Worm (Caenorhabditis elegans) whole organism, L4 larva: ENCODE results near the gene H37A05.4.

Experiments
- D1046.2 ChIP-seq: fragments of 200-800 bp; sonication (Bioruptor generic); IDR thresholded peaks from 2 replicates; pipeline ENCODE4 v1.3.6; 2022; ENCODE audit warnings: missing genetic modification characterization, missing compliant biosample characterization
- F49E8.2 ChIP-seq: sonication (generic microtip); optimal IDR thresholded peaks from 2 replicates; lab custom pipeline; 2016; ENCODE audit warnings: missing compliant biosample characterization, mild to moderate bottlenecking, missing genetic modification characterization, borderline replicate concordance
- T20F7.1 ChIP-seq: fragments of 200-800 bp; sonication (Bioruptor generic); optimal IDR thresholded peaks from 2 replicates; lab custom pipeline; 2018; ENCODE audit warnings: mild to moderate bottlenecking, missing genetic modification characterization, missing compliant biosample characterization
- Y75B8A.6 ChIP-seq: fragments of 200-800 bp; sonication (Bioruptor generic); IDR thresholded peaks from 2 replicates; pipeline ENCODE4 v1.3.6; 2022; ENCODE audit warnings: missing genetic modification reagents, missing genetic modification characterization, missing compliant biosample characterization
- aha-1 ChIP-seq: fragments of 150-350 bp; peaks from one replicate; lab custom pipeline; 2014; ENCODE audit warnings: missing biosample characterization, missing genetic modification characterization
- aly-2 ChIP-seq: sonication (generic microtip); optimal IDR thresholded peaks from 2 replicates; lab custom pipeline; 2018; ENCODE audit warnings: missing biosample characterization, missing genetic modification characterization
- arid-1 ChIP-seq: fragments of 200-800 bp; sonication (Bioruptor generic); conservative IDR thresholded peaks from 2 replicates; pipeline ENCODE4 v1.3.6; 2022; ENCODE audit warnings: missing genetic modification reagents, missing genetic modification characterization, missing compliant biosample characterization
- ceh-28 ChIP-seq: fragments of 150-350 bp; optimal IDR thresholded peaks from 2 replicates; lab custom pipeline; 2014; ENCODE audit warnings: missing biosample characterization, missing genetic modification reagents, missing genetic modification characterization
- ceh-44 ChIP-seq: fragments of 200-800 bp; sonication (Bioruptor generic); IDR thresholded peaks from 2 replicates; pipeline ENCODE4 v1.3.6; 2022; ENCODE audit warnings: missing genetic modification reagents, missing genetic modification characterization, missing compliant biosample characterization
- ceh-62 ChIP-seq: sonication (generic microtip); optimal IDR thresholded peaks from 2 replicates; lab custom pipeline; 2017; ENCODE audit warnings: missing biosample characterization, missing genetic modification characterization
- ceh-82 ChIP-seq: sonication (generic microtip); optimal IDR thresholded peaks from 2 replicates; lab custom pipeline; 2017; ENCODE audit warnings: missing biosample characterization, missing genetic modification characterization
- ces-1 ChIP-seq: fragments of 150-350 bp; sonication (generic microtip); optimal IDR thresholded peaks from 4 replicates; lab custom pipeline; 2014; ENCODE audit warnings: missing biosample characterization, missing genetic modification reagents, missing genetic modification characterization
- cey-2 ChIP-seq: sonication (generic microtip); optimal IDR thresholded peaks from 3 replicates; lab custom pipeline; 2017; ENCODE audit warnings: missing genetic modification characterization, mild to moderate bottlenecking, missing compliant biosample characterization, antibody characterized with exemption, borderline replicate concordance; ENCODE audit not compliant: insufficient read depth
- dmd-6 ChIP-seq: fragments of 200-800 bp; sonication (Bioruptor generic); IDR thresholded peaks from 2 replicates; pipeline ENCODE4 v1.3.6; 2022; ENCODE audit warnings: missing genetic modification reagents, missing genetic modification characterization, missing compliant biosample characterization
- dpl-1 ChIP-seq: fragments of 150-350 bp; optimal IDR thresholded peaks from 2 replicates; lab custom pipeline; 2014; ENCODE audit warnings: missing biosample characterization, missing genetic modification reagents, missing genetic modification characterization
- duxl-1 ChIP-seq: sonication (generic microtip); optimal IDR thresholded peaks from 2 replicates; lab custom pipeline; 2016; ENCODE audit warnings: mild to moderate bottlenecking, missing genetic modification characterization, moderate library complexity, missing compliant biosample characterization; ENCODE audit not compliant: poor library complexity
- egl-43 ChIP-seq: fragments of 200-800 bp; sonication (Bioruptor generic); IDR thresholded peaks from 2 replicates; pipeline ENCODE4 v1.3.6; 2022; ENCODE audit warnings: missing genetic modification reagents, missing genetic modification characterization, missing compliant biosample characterization
- fkh-10 ChIP-seq: fragments of 150-350 bp; optimal IDR thresholded peaks from 2 replicates; lab custom pipeline; 2014; ENCODE audit warnings: missing biosample characterization, missing genetic modification reagents, missing genetic modification characterization
- hif-1 ChIP-seq, 2 experiments: sonication (generic microtip); optimal IDR thresholded peaks; 2 replicates each; lab custom pipeline; 2016 to 2017; ENCODE audit warnings: missing compliant biosample characterization in 2 of 2, missing genetic modification characterization in 2 of 2, missing genetic modification reagents in 2 of 2, missing genotype in 2 of 2, mild to moderate bottlenecking in 1 of 2
- hlh-11 ChIP-seq: fragments of 200-800 bp; sonication (Bioruptor generic); optimal IDR thresholded peaks from 2 replicates; lab custom pipeline; 2018; ENCODE audit warnings: mild to moderate bottlenecking, missing genetic modification characterization, missing compliant biosample characterization
- hlh-30 ChIP-seq: sonication (generic microtip); optimal IDR thresholded peaks from 2 replicates; lab custom pipeline; 2017; ENCODE audit warnings: antibody characterized with exemption, mild to moderate bottlenecking, missing genetic modification characterization, missing compliant biosample characterization; ENCODE audit not compliant: insufficient read depth
- lin-13 ChIP-seq: fragments of 150-350 bp; optimal IDR thresholded peaks from 2 replicates; lab custom pipeline; 2014; ENCODE audit warnings: missing biosample characterization, missing genetic modification reagents, missing genetic modification characterization
- lsy-2 ChIP-seq, 2 experiments: fragments of 150-350 bp in 1 of 2; sonication (generic microtip) in 1 of 2; optimal IDR thresholded peaks; 2 replicates each; lab custom pipeline; 2014 to 2017; ENCODE audit warnings: missing biosample characterization in 2 of 2, missing genetic modification characterization in 2 of 2
- mep-1 ChIP-seq: fragments of 150-350 bp; sonication (generic microtip); optimal IDR thresholded peaks from 3 replicates; lab custom pipeline; 2014; ENCODE audit warnings: missing biosample characterization, missing genetic modification characterization
- mes-2 ChIP-seq: sonication (generic microtip); optimal IDR thresholded peaks from 2 replicates; lab custom pipeline; 2016; ENCODE audit warnings: missing genotype, mild to moderate bottlenecking, missing genetic modification characterization, missing compliant biosample characterization; ENCODE audit not compliant: poor library complexity, severe bottlenecking
- mxl-2 ChIP-seq: fragments of 200-800 bp; sonication (Bioruptor generic); conservative IDR thresholded peaks from 2 replicates; pipeline ENCODE4 v1.3.6; 2022; ENCODE audit warnings: missing genetic modification reagents, missing genetic modification characterization, missing compliant biosample characterization
- nhr-10 ChIP-seq: fragments of 150-350 bp; optimal IDR thresholded peaks from 2 replicates; lab custom pipeline; 2014; ENCODE audit warnings: missing biosample characterization, missing genetic modification characterization
- nhr-237 ChIP-seq: sonication (generic microtip); optimal IDR thresholded peaks from 2 replicates; lab custom pipeline; 2017; ENCODE audit warnings: missing biosample characterization, missing genetic modification characterization
- nhr-41 ChIP-seq: fragments of 200-800 bp; sonication (Bioruptor generic); IDR thresholded peaks from 2 replicates; pipeline ENCODE4 v1.3.6; 2022; ENCODE audit warnings: missing genetic modification reagents, missing genetic modification characterization, missing compliant biosample characterization
- nhr-42 ChIP-seq: fragments of 200-800 bp; sonication (Bioruptor generic); IDR thresholded peaks from 2 replicates; pipeline ENCODE4 v1.3.6; 2022; ENCODE audit warnings: missing genetic modification characterization, missing compliant biosample characterization
- nhr-48 ChIP-seq: sonication (generic microtip); optimal IDR thresholded peaks from 2 replicates; lab custom pipeline; 2016; ENCODE audit warnings: mild to moderate bottlenecking, missing genetic modification characterization, missing compliant biosample characterization
- pha-4 ChIP-seq, 2 experiments: fragments of 150-350 bp in 1 of 2; fragments of 200-800 bp in 1 of 2; sonication (Bioruptor generic) in 1 of 2; IDR thresholded peaks in 1 of 2; optimal IDR thresholded peaks in 1 of 2; 2 replicates each; pipeline versions ENCODE4 v1.3.6 to Lab custom; 2014 to 2022; ENCODE audit warnings: missing genetic modification characterization in 2 of 2, missing genetic modification reagents in 2 of 2, missing biosample characterization in 1 of 2, missing compliant biosample characterization in 1 of 2
- rbr-2 ChIP-seq: sonication (generic microtip); optimal IDR thresholded peaks from 2 replicates; lab custom pipeline; 2016; ENCODE audit warnings: missing genotype, missing genetic modification characterization, missing compliant biosample characterization
- saeg-2 ChIP-seq: fragments of 200-800 bp; sonication (Bioruptor generic); IDR thresholded peaks from 2 replicates; pipeline ENCODE4 v1.3.6; 2022; ENCODE audit warnings: missing genetic modification reagents, missing genetic modification characterization, missing compliant biosample characterization
- sdz-12 ChIP-seq: fragments of 200-800 bp; sonication (Bioruptor generic); optimal IDR thresholded peaks from 2 replicates; lab custom pipeline; 2018; ENCODE audit warnings: mild to moderate bottlenecking, missing genetic modification characterization, missing compliant biosample characterization
- set-16 ChIP-seq: fragments of 200-800 bp; sonication (Bioruptor generic); IDR thresholded peaks from 2 replicates; pipeline ENCODE4 v1.3.6; 2022; ENCODE audit warnings: missing genetic modification reagents, missing genetic modification characterization, missing compliant biosample characterization
- skn-1 ChIP-seq: fragments of 150-350 bp; optimal IDR thresholded peaks from 2 replicates; lab custom pipeline; 2014; ENCODE audit warnings: missing biosample characterization, missing genetic modification characterization
- snpc-4 ChIP-seq: fragments of 150-350 bp; optimal IDR thresholded peaks from 2 replicates; lab custom pipeline; 2014; ENCODE audit warnings: missing biosample characterization, missing genetic modification characterization
- tra-1 ChIP-seq: fragments of 200-800 bp; sonication (Bioruptor generic); IDR thresholded peaks from 2 replicates; pipeline ENCODE4 v1.3.6; 2022; ENCODE audit warnings: missing genetic modification reagents, missing genetic modification characterization, missing compliant biosample characterization
- unc-62 ChIP-seq, 3 experiments: fragments of 150-350 bp in 1 of 3; sonication (generic microtip); optimal IDR thresholded peaks in 2 of 3; peaks in 1 of 3; 1 replicate in 1 of 3; 2 replicates in 2 of 3; lab custom pipeline; 2014 to 2017; ENCODE audit warnings: missing biosample characterization in 3 of 3, missing genetic modification characterization in 3 of 3, missing genetic modification reagents in 3 of 3, missing genotype in 1 of 3
- zfp-2 ChIP-seq: sonication (generic microtip); optimal IDR thresholded peaks from 2 replicates; lab custom pipeline; 2016; ENCODE audit warnings: mild to moderate bottlenecking, missing genetic modification characterization, missing compliant biosample characterization
- ztf-7 ChIP-seq: fragments of 150-350 bp; optimal IDR thresholded peaks from 2 replicates; lab custom pipeline; 2014; ENCODE audit warnings: missing biosample characterization, missing genetic modification characterization

H37A05.4 gene

DNA sequence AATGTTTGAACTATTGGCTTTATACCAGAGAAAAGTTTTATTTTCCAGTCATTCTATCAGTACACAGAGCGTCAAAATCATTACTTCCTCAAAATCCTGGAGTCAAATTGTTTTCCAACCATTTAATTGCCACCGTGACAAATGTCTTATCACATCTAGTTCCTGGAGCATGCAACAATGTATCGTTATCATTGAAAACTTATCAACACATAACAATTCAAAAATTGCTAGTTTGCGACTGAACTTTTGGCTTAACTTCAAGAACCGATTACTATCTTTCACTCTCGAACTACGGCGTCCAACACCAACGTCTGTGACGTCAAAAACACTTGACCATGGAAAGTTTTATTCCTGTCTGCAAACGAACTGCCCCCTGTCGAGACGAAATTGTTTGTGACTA is 11.5 kb downstream of the H37A05.4 start (continued):
- TF ChIP-seq saeg-2 (no peak), hlh-11 (peak; percentile 9), cey-2 (no peak)

- TF ChIP-seq arid-1 (GFP tag; lab: Robert Waterston, UW), result no peak
- no peak for TF ChIP-seq sdz-12
- TF ChIP-seq, all 104 proteins: peak for 0
These were observed 13.2 kb downstream of the H37A05.4 start for ce11 chrV:13636411-13636810.

- TF ChIP-seq mep-1 (tag; lab: Kevin White, UChicago) (no peak), zfp-2 (tag; lab: Kevin White, UChicago) (no peak), hlh-30 (tag; lab: Kevin White, UChicago) (no peak), egl-43 (GFP tag; lab: Robert Waterston, UW) (no peak), ceh-44 (GFP tag; lab: Robert Waterston, UW) (no peak), mxl-2 (GFP tag; lab: Robert Waterston, UW) (no peak), sdz-12 (no peak), ceh-62 (tag; lab: Kevin White, UChicago) (no peak), snpc-4 (tag; lab: Kevin White, UChicago) (no peak)
These were observed 15.4 kb downstream of the H37A05.4 start, which contains the start of gene H37A05.2 for ce11 chrV:13634149-13634548. Gene H37A05.2, minus strand, starts transcription at chrV:13634249.

DNA sequence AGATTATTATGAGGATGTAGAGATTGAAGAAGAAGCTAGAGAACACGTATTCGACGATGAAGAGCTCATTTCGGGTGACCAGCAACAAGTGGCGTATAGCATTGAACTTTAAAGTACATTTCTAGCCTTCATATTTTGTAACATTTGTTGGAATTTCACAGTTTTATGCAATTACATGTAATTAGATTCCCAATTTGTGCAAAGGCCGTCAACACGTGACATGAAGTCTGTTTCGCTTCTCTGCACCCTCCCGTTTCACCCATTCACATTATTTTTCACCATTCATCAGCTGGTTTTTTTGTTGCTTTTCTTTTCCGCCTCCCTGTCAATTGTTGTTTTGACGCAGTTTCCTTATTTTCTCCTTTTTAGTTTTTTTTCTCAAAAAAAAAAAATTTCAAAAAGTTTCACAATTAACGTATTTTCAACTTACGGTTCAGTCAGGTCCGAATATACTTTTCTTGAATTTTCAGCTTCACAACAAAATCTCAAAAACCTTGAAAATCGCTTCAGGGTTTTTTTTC is 22.4 kb downstream of the H37A05.4 start, which contains the start of gene sde-2:
sde-2 (plus strand) TSS at position 471 of the 521 bp plus-strand sequence.
- TF ChIP-seq ces-1 (GFP tag; lab: Kevin White, UChicago), result peak; percentile 45
- TF ChIP-seq nhr-237 (tag; lab: Kevin White, UChicago), result no peak
- TF ChIP-seq saeg-2, result no peak
- TF ChIP-seq lsy-2 (tag; optimal IDR thresholded peaks at IDR 0.05; lab: Kevin White, UChicago), result no peak
- TF ChIP-seq Y75B8A.6, result no peak
- no peak for TF ChIP-seq lin-13 (GFP tag; lab: Kevin White, UChicago)
- TF ChIP-seq T20F7.1 (GFP tag; lab: Kevin White, UChicago), result no peak
- no peak for TF ChIP-seq ceh-82 (tag; lab: Kevin White, UChicago)
- TF ChIP-seq unc-62 (GFP tag; optimal IDR thresholded peaks at IDR 0.05 in 1 of 2; lab: Kevin White, UChicago), result peak in 1 of 2 experiments; percentile 53
- TF ChIP-seq unc-62 (tag; optimal IDR thresholded peaks at IDR 0.05; lab: Kevin White, UChicago), result no peak
- peak; percentile 57 for TF ChIP-seq hlh-30 (tag; lab: Kevin White, UChicago)
- no peak for TF ChIP-seq nhr-10
- no peak for TF ChIP-seq skn-1 (tag; lab: Kevin White, UChicago)
- TF ChIP-seq set-16 (GFP tag; lab: Robert Waterston, UW), result no peak

- TF ChIP-seq nhr-41 (GFP tag; lab: Robert Waterston, UW) (no peak), dpl-1 (GFP tag; lab: Kevin White, UChicago) (peak; percentile 3), F49E8.2 (tag; lab: Kevin White, UChicago) (no peak), tra-1 (GFP tag; lab: Robert Waterston, UW) (no peak), nhr-48 (tag; lab: Kevin White, UChicago) (no peak), aha-1 (tag; lab: Kevin White, UChicago) (peak; percentile 61), nhr-42 (GFP tag; lab: Robert Waterston, UW) (no peak), dmd-6 (GFP tag; lab: Robert Waterston, UW) (no peak), hlh-11 (no peak), pha-4 (GFP tag; IDR thresholded peaks at IDR 0.05; lab: Robert Waterston, UW) (no peak), pha-4 (tag; optimal IDR thresholded peaks at IDR 0.05; lab: Kevin White, UChicago) (no peak), hif-1 (tag; optimal IDR thresholded peaks at IDR 0.05; lab: Kevin White, UChicago) (peak in 1 of 2 experiments; percentile 13), fkh-10 (GFP tag; lab: Kevin White, UChicago) (no peak), mes-2 (tag; lab: Kevin White, UChicago) (peak; percentile 72), duxl-1 (no peak), aly-2 (no peak), ceh-28 (no peak), D1046.2 (GFP tag; lab: Robert Waterston, UW) (no peak), zfp-2 (tag; lab: Kevin White, UChicago) (no peak), ztf-7 (tag; lab: Kevin White, UChicago) (no peak), rbr-2 (tag; lab: Kevin White, UChicago) (no peak)
These were observed 24.0 kb downstream of the H37A05.4 start, which contains the start of the genes nduv-2 and F53F4.12 for ce11 chrV:13625517-13626097. Gene nduv-2, minus strand, starts transcription at chrV:13625567. Gene F53F4.12, plus strand, starts transcription at chrV:13626047.
